Worm (Caenorhabditis elegans): ENCODE data around the gene cutl-9.

DNA sequence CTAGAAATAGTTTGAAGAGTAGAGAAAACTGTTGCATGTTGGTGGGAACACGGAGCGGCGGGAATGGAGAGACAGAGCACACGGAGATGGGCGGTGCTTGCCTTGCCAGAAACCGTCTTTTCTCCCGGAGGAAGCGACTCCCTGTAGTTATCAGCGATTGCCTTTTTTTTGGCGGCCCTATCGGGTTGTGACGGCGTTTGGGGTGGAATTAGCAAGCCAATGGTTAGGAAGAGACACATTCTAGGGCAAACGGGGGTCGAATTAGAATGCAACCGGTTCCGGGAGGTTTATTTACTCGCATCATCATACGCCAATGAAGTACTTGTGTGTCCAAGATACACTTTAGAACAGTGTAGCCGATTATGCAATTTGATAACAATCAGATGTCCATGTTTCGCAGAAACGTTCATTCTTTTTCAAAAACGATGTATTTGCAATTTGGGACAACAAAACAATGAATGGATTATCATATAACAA, 35.6 kb downstream of the cutl-9 start, which contains the start of gene lact-3:
- TF ChIP-seq hmg-4 (GFP tag; optimal IDR thresholded peaks at IDR 0.05): no peak
- 0 out of 2 replicates have a peak, but pooled peaks have one; percentile 9 for TF ChIP-seq sea-1 (GFP tag; conservative IDR thresholded peaks at IDR 0.05)
- TF ChIP-seq flt-1 (GFP tag; IDR thresholded peaks at IDR 0.05): no peak
- no peak for TF ChIP-seq hnd-1 (tag; optimal IDR thresholded peaks at IDR 0.05)
- TF ChIP-seq ama-1 (optimal IDR thresholded peaks at IDR 0.05): no peak
- TF ChIP-seq tra-4 (tag; optimal IDR thresholded peaks at IDR 0.05): no peak
- no peak for TF ChIP-seq B0310.2 (tag; optimal IDR thresholded peaks at IDR 0.05)
- no peak for TF ChIP-seq tbx-11 (GFP tag; IDR thresholded peaks at IDR 0.05)
